Fruit fly (Drosophila melanogaster) whole organism, adult: Measurements from ENCODE around the gene ldbr.

Experiments used
- CG11617 ChIP-seq: fragments of 200-800 bp; sonication (Bioruptor generic); optimal IDR thresholded peaks from 2 replicates; lab custom pipeline; 2017; ENCODE audit warnings: mild to moderate bottlenecking, missing biosample characterization, missing genetic modification reagents, missing genetic modification characterization
- CG12768 ChIP-seq: fragments of 200-800 bp; sonication (Bioruptor generic); optimal IDR thresholded peaks from 2 replicates; lab custom pipeline; 2017; ENCODE audit warnings: missing biosample characterization, missing genetic modification characterization, mild to moderate bottlenecking, moderate library complexity, missing genetic modification reagents
- CG14711 ChIP-seq: fragments of 200-800 bp; sonication (Bioruptor generic); optimal IDR thresholded peaks from 2 replicates; lab custom pipeline; 2018; ENCODE audit warnings: missing biosample characterization, mild to moderate bottlenecking, missing genetic modification characterization, moderate library complexity
- CG1620 ChIP-seq: fragments of 200-800 bp; sonication (Bioruptor generic); optimal IDR thresholded peaks from 2 replicates; lab custom pipeline; 2016; ENCODE audit warnings: missing biosample characterization, missing genetic modification characterization
- CG33017 ChIP-seq: fragments of 200-800 bp; sonication (Bioruptor generic); optimal IDR thresholded peaks from 2 replicates; lab custom pipeline; 2018; ENCODE audit warnings: missing biosample characterization, mild to moderate bottlenecking, missing genetic modification characterization, moderate library complexity
- CG5204 ChIP-seq: fragments of 200-800 bp; sonication (Bioruptor generic); optimal IDR thresholded peaks from 2 replicates; lab custom pipeline; 2016; ENCODE audit warnings: missing biosample characterization, missing genetic modification characterization
- CG7045 ChIP-seq: fragments of 200-800 bp; sonication (Bioruptor generic); optimal IDR thresholded peaks from 2 replicates; lab custom pipeline; 2017; ENCODE audit warnings: missing biosample characterization, mild to moderate bottlenecking, missing genetic modification characterization
- CG7101 ChIP-seq: fragments of 200-800 bp; sonication (Bioruptor generic); optimal IDR thresholded peaks from 2 replicates; lab custom pipeline; 2018; ENCODE audit warnings: missing biosample characterization, mild to moderate bottlenecking, missing genetic modification characterization, moderate library complexity
- Clk ChIP-seq: fragments of 200-800 bp; sonication (Bioruptor generic); optimal IDR thresholded peaks from 2 replicates; lab custom pipeline; 2017; ENCODE audit warnings: missing biosample characterization, missing genetic modification characterization
- Crg-1 ChIP-seq: fragments of 200-800 bp; sonication (Bioruptor generic); optimal IDR thresholded peaks from 2 replicates; lab custom pipeline; 2016; ENCODE audit warnings: missing biosample characterization, missing genetic modification characterization
- Hr96 ChIP-seq: fragments of 200-800 bp; sonication (Bioruptor generic); optimal IDR thresholded peaks from 2 replicates; lab custom pipeline; 2016; ENCODE audit warnings: missing biosample characterization, missing genetic modification characterization
- Mnt ChIP-seq: fragments of 200-800 bp; sonication (Bioruptor generic); optimal IDR thresholded peaks from 2 replicates; lab custom pipeline; 2016; ENCODE audit warnings: missing biosample characterization, mild to moderate bottlenecking, missing genetic modification characterization
- bab1 ChIP-seq: fragments of 200-800 bp; sonication (Bioruptor generic); optimal IDR thresholded peaks from 3 replicates; lab custom pipeline; 2019; ENCODE audit warnings: missing biosample characterization, mild to moderate bottlenecking, missing genetic modification characterization, moderate library complexity
- cic ChIP-seq: fragments of 200-800 bp; sonication (Bioruptor generic); optimal IDR thresholded peaks from 2 replicates; lab custom pipeline; 2017; ENCODE audit warnings: missing biosample characterization, mild to moderate bottlenecking, missing genetic modification characterization, moderate library complexity
- cnc ChIP-seq, 2 experiments: fragments of >200 bp; optimal IDR thresholded peaks; 2 replicates each; lab custom pipeline; 2017
- kay ChIP-seq: fragments of 200-800 bp; sonication (Bioruptor generic); peaks from one replicate; lab custom pipeline; 2016; ENCODE audit warnings: missing biosample characterization, missing genetic modification characterization, borderline replicate concordance
- ovo ChIP-seq: fragments of 200-800 bp; sonication (Bioruptor generic); optimal IDR thresholded peaks from 2 replicates; lab custom pipeline; 2016; ENCODE audit warnings: missing biosample characterization, missing genetic modification characterization
- pad ChIP-seq: fragments of 200-800 bp; sonication (Bioruptor generic); optimal IDR thresholded peaks from 3 replicates; lab custom pipeline; 2017; ENCODE audit warnings: missing biosample characterization, missing genetic modification characterization, mild to moderate bottlenecking, moderate library complexity, missing genetic modification reagents
- tj ChIP-seq: fragments of 200-800 bp; sonication (Bioruptor generic); optimal IDR thresholded peaks from 3 replicates; lab custom pipeline; 2017; ENCODE audit warnings: missing biosample characterization, mild to moderate bottlenecking, missing genetic modification characterization, moderate library complexity
- toe ChIP-seq: fragments of 200-800 bp; sonication (Bioruptor generic); optimal IDR thresholded peaks from 2 replicates; lab custom pipeline; 2016; ENCODE audit warnings: missing biosample characterization, missing genetic modification characterization

ldbr gene

DNA sequence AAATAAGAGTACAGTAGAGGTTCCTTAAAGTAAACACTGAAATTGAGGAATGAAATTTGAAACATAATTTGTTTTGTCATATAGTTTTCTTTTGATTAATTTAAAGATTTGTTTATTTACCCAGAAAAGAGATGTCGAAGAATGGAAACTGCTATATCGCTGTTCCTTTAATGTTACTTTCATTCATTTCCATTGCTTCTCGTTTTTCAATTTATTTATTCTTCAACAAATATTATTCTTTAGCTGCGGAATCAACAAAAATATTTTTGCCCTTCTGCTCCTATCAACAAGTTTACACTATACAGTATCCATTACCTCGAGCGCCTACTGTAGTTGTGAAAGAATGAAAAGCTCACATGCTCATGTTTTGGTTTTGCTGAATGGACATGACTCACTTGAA lies 45.5 kb upstream of the ldbr start:
- TF ChIP-seq CG7101 (tag; lab: Kevin White, UChicago) (peak; percentile 25), kay (GFP tag; lab: Kevin White, UChicago) (peak; percentile 7), bab1 (GFP tag; lab: Kevin White, UChicago) (peak; percentile 55), Crg-1 (GFP tag; lab: Kevin White, UChicago) (no peak), CG7045 (GFP tag; lab: Kevin White, UChicago) (no peak)

DNA sequence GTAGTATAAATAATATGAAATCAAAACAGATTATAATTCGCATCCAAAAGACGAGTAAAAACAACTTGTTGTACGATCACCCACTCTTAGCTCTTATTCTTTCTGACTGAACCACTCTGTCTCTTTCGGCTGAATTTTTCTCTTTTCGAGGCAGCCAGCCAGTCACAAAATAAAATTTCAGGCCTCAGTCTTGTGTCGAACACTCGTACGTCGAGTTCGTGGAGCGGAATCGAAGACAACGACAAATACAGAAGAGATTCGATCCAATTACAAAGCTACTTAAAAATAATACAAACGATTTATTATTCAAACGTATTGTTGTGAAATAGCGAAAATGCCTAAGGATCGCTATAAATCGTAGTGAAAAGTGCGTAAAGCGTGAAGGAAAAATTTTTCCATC lies 44.4 kb upstream of the ldbr start:
- TF ChIP-seq kay (GFP tag; lab: Kevin White, UChicago) = peak; percentile 54
- TF ChIP-seq CG12768 (GFP tag; lab: Kevin White, UChicago) = no peak
- peak; percentile 32 for TF ChIP-seq bab1 (GFP tag; lab: Kevin White, UChicago)

DNA sequence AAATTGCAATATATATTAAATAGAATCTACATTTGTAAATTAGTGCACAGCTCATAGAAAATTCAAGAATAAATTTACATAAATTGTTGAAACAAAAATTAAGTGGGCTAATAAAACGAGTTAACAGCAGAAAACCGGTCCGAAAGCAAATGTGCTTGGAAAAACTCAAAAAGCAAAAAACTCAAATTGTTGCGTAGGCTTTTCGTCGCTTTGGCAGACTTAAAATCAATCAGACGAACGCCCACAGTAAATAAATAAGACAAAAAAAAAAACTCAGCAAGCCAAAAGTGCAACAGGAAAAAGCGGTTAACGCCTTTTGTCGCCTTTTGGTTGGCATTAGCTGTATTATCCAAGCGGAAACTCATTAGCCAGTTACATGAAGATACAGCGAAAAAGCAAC lies 43.7 kb upstream of the ldbr start:
- TF ChIP-seq CG5204 (GFP tag; lab: Kevin White, UChicago) (no peak), toe (GFP tag; lab: Kevin White, UChicago) (no peak), CG12768 (GFP tag; lab: Kevin White, UChicago) (no peak), Hr96 (GFP tag; lab: Kevin White, UChicago) (no peak), CG11617 (GFP tag; lab: Kevin White, UChicago) (no peak), cnc (optimal IDR thresholded peaks at IDR 0.05; lab: Kevin White, UChicago) (no peak), pad (no peak), bab1 (GFP tag; lab: Kevin White, UChicago) (no peak)

DNA sequence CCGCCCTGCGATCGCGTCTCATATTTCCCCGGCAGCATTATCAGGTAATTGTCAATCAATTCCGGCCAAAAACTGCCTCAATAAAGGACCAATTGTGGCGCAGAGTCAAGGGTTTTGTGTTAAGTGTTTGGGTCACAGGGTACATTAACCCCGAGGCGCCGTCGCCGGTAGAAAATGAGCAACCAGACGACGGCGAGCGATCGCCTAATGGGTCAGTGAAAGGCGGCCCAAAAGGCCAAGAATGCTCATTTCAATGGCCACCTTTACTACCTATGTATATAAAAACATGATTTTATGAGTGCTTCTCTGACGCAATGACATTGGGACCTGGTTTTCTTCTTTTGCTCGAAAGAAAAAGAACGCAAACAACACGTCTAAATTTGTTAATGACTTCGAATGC lies 42.0 kb upstream of the ldbr start:
- no peak for TF ChIP-seq CG11617 (GFP tag; lab: Kevin White, UChicago)
- no peak for TF ChIP-seq Mnt (GFP tag; lab: Kevin White, UChicago)
- no peak for TF ChIP-seq pad
- no peak for TF ChIP-seq CG5204 (GFP tag; lab: Kevin White, UChicago)
- no peak for TF ChIP-seq CG12768 (GFP tag; lab: Kevin White, UChicago)
- no peak for TF ChIP-seq bab1 (GFP tag; lab: Kevin White, UChicago)
- no peak for TF ChIP-seq Clk
- no peak for TF ChIP-seq CG7045 (GFP tag; lab: Kevin White, UChicago)
- TF ChIP-seq ovo = no peak
- TF ChIP-seq tj (GFP tag; lab: Kevin White, UChicago) = no peak
- no peak for TF ChIP-seq kay (GFP tag; lab: Kevin White, UChicago)
- no peak for TF ChIP-seq CG1620
- TF ChIP-seq CG14711 (tag; lab: Kevin White, UChicago) = no peak

DNA sequence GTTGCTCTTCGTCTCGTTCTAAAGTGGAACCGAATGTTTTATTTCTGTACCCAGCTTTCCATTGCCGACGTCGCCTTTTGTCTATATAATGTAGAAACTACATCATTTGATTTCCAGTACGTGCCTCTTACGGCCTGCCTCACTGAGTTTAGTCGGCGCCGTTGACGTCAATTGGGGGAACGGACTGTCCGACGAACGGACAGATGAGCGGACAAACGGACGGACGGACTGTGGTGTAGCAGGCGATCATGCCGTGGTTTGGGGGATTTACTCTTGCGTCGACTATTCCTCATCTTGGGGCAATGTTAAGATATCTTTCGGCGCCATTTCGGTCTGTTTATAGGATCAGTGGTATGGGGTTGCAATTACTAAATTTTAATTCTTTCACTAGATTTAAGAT lies 40.8 kb upstream of the ldbr start:
- TF ChIP-seq CG7045 (GFP tag; lab: Kevin White, UChicago) (no peak), ovo (no peak), CG1620 (no peak), pad (no peak), CG11617 (GFP tag; lab: Kevin White, UChicago) (no peak), CG12768 (GFP tag; lab: Kevin White, UChicago) (no peak), CG5204 (GFP tag; lab: Kevin White, UChicago) (no peak), CG7101 (tag; lab: Kevin White, UChicago) (no peak), CG33017 (no peak), cnc (optimal IDR thresholded peaks at IDR 0.05; lab: Kevin White, UChicago) (no peak)

DNA sequence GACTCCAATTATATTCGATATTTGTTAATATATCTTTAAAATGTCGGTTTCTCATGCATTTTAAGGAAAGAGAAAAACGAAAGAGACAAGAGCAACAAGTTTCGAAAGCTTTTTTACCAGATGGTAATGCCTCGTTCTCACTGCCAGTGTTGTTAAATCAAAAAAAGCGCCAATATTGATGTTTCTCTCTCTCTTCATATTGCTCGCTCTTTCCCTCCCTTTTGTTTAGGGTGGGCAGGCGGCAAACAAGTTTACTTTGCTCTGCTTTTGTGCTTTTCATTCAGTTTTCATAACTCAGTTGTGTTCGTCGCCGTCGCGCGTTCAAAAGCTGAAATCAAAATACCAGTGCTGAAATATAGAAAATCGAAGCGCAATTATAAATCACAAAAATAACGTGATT lies 39.8 kb upstream of the ldbr start:
- TF ChIP-seq pad (peak; percentile 60), cnc (optimal IDR thresholded peaks at IDR 0.05; lab: Kevin White, UChicago) (no peak), tj (GFP tag; lab: Kevin White, UChicago) (peak; percentile 22), CG1620 (peak; percentile 20), CG7101 (tag; lab: Kevin White, UChicago) (peak; percentile 80), CG5204 (GFP tag; lab: Kevin White, UChicago) (no peak), CG14711 (tag; lab: Kevin White, UChicago) (peak; percentile 63), CG7045 (GFP tag; lab: Kevin White, UChicago) (peak; percentile 68), Crg-1 (GFP tag; lab: Kevin White, UChicago) (peak; percentile 87), toe (GFP tag; lab: Kevin White, UChicago) (no peak), Clk (peak; percentile 24), CG11617 (GFP tag; lab: Kevin White, UChicago) (peak; percentile 47), Mnt (GFP tag; lab: Kevin White, UChicago) (peak; percentile 72), CG33017 (peak; percentile 84), cic (GFP tag; lab: Kevin White, UChicago) (peak; percentile 80), bab1 (GFP tag; lab: Kevin White, UChicago) (no peak), Hr96 (GFP tag; lab: Kevin White, UChicago) (peak; percentile 63), kay (GFP tag; lab: Kevin White, UChicago) (peak; percentile 91), CG12768 (GFP tag; lab: Kevin White, UChicago) (peak; percentile 75), ovo (peak; percentile 31)

DNA sequence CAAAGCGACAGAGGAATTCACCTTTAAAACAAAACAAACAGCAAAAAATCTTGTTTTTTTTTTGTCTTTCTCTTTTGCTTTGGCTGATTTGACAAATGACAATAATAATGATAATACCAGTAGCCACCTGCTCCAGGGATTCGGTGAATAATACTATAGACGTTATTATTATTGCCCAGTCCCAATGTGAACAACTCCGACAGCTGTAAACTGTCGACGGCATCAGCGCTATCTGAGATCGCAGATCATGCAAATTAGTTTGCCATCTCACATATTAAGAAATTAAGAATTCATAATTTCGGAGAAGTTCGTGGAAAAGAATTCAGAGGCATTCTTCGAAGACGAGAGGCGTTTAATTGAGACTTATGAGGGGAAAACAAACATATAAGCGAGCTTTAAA lies 35.4 kb upstream of the ldbr start:
- TF ChIP-seq tj (GFP tag; lab: Kevin White, UChicago) (no peak), Mnt (GFP tag; lab: Kevin White, UChicago) (no peak), Clk (no peak), CG7045 (GFP tag; lab: Kevin White, UChicago) (no peak), CG1620 (no peak), CG11617 (GFP tag; lab: Kevin White, UChicago) (no peak), CG12768 (GFP tag; lab: Kevin White, UChicago) (no peak), CG14711 (tag; lab: Kevin White, UChicago) (no peak), kay (GFP tag; lab: Kevin White, UChicago) (no peak), cic (GFP tag; lab: Kevin White, UChicago) (no peak), pad (no peak), Crg-1 (GFP tag; lab: Kevin White, UChicago) (no peak), CG7101 (tag; lab: Kevin White, UChicago) (no peak), CG33017 (no peak), CG5204 (GFP tag; lab: Kevin White, UChicago) (no peak), cnc (optimal IDR thresholded peaks at IDR 0.05; lab: Kevin White, UChicago) (no peak)
